Worm (Caenorhabditis elegans) whole organism, L1 larva: ENCODE results near the gene srh-35.

ENCODE experiments used
- C04F5.9 ChIP-seq: sonication (generic microtip); optimal IDR thresholded peaks from 2 replicates; lab custom pipeline; 2016; ENCODE audit warnings: missing genetic modification characterization, missing compliant biosample characterization
- C16A3.4 ChIP-seq: fragments of 150-350 bp; optimal IDR thresholded peaks from 2 replicates; lab custom pipeline; 2014; ENCODE audit warnings: missing biosample characterization, missing genetic modification characterization
- F16B12.6 ChIP-seq: fragments of 150-350 bp; optimal IDR thresholded peaks from 2 replicates; lab custom pipeline; 2014; ENCODE audit warnings: missing biosample characterization, missing genetic modification characterization
- Y116A8C.19 ChIP-seq: sonication (generic microtip); optimal IDR thresholded peaks from 2 replicates; lab custom pipeline; 2016; ENCODE audit warnings: missing compliant biosample characterization, missing genetic modification characterization, borderline replicate concordance
- aha-1 ChIP-seq: fragments of 150-350 bp; optimal IDR thresholded peaks from 2 replicates; lab custom pipeline; 2014; ENCODE audit warnings: missing biosample characterization, missing genetic modification characterization
- ceh-63 ChIP-seq: fragments of 200-800 bp; sonication (Bioruptor generic); optimal IDR thresholded peaks from 2 replicates; lab custom pipeline; 2018; ENCODE audit warnings: mild to moderate bottlenecking, missing genetic modification characterization, missing compliant biosample characterization
- ceh-8 ChIP-seq: fragments of 200-800 bp; sonication (Bioruptor generic); optimal IDR thresholded peaks from 2 replicates; lab custom pipeline; 2018; ENCODE audit warnings: mild to moderate bottlenecking, missing genetic modification characterization, moderate library complexity, missing compliant biosample characterization
- ceh-82 ChIP-seq, 3 experiments: fragments of 150-350 bp in 1 of 3; sonication (generic microtip) in 2 of 3; optimal IDR thresholded peaks; 2 replicates each; lab custom pipeline; 2014 to 2017; ENCODE audit warnings: missing biosample characterization in 3 of 3, missing genetic modification characterization in 3 of 3
- ceh-88 ChIP-seq: fragments of 200-800 bp; sonication (Bioruptor generic); IDR thresholded peaks from 2 replicates; pipeline ENCODE4 v1.3.6; 2022; ENCODE audit warnings: missing genetic modification characterization, missing compliant biosample characterization
- dpl-1 ChIP-seq, 3 experiments: fragments of 150-350 bp in 2 of 3; sonication (generic microtip) in 1 of 3; optimal IDR thresholded peaks; 2 replicates each; lab custom pipeline; 2014 to 2017; ENCODE audit warnings: missing biosample characterization in 3 of 3, missing genetic modification characterization in 3 of 3, missing genetic modification reagents in 3 of 3
- efl-1 ChIP-seq, 4 experiments: fragments of 150-350 bp; optimal IDR thresholded peaks in 3 of 4; peaks in 1 of 4; 1 replicate in 1 of 4; 2 replicates in 3 of 4; lab custom pipeline; 2014; ENCODE audit warnings: missing biosample characterization in 2 of 4, missing genetic modification characterization in 2 of 4, missing genetic modification reagents in 2 of 4
- egl-13 ChIP-seq: sonication (generic microtip); optimal IDR thresholded peaks from 2 replicates; lab custom pipeline; 2016; ENCODE audit warnings: missing genotype, missing genetic modification reagents, missing genetic modification characterization, missing compliant biosample characterization
- egl-27 ChIP-seq, 2 experiments: fragments of 150-350 bp in 1 of 2; sonication (generic microtip); optimal IDR thresholded peaks; 3 replicates each; lab custom pipeline; 2017 to 2018; ENCODE audit warnings: missing biosample characterization in 2 of 2, missing genetic modification characterization in 2 of 2, missing genetic modification reagents in 2 of 2
- elt-3 ChIP-seq, 6 experiments: fragments of 150-350 bp in 1 of 6; sonication (generic microtip); optimal IDR thresholded peaks; 2 replicates each; lab custom pipeline; 2017 to 2018; ENCODE audit warnings: missing biosample characterization in 6 of 6, missing genetic modification characterization in 6 of 6, inconsistent platforms in 1 of 6
- ets-5 ChIP-seq: fragments of 200-800 bp; sonication (Bioruptor generic); IDR thresholded peaks from 2 replicates; pipeline ENCODE4 v1.3.6; 2022; ENCODE audit warnings: missing genetic modification characterization, missing compliant biosample characterization
- fkh-10 ChIP-seq: sonication (generic microtip); optimal IDR thresholded peaks from 2 replicates; lab custom pipeline; 2017; ENCODE audit warnings: missing biosample characterization, missing genetic modification reagents, missing genetic modification characterization
- fkh-8 ChIP-seq: sonication (generic microtip); optimal IDR thresholded peaks from 2 replicates; lab custom pipeline; 2016; ENCODE audit warnings: mild to moderate bottlenecking, missing genetic modification characterization, missing compliant biosample characterization
- fos-1 ChIP-seq: fragments of 150-350 bp; optimal IDR thresholded peaks from 2 replicates; lab custom pipeline; 2014; ENCODE audit warnings: missing biosample characterization, missing genetic modification characterization
- grh-1 ChIP-seq: fragments of 200-800 bp; sonication (Bioruptor generic); IDR thresholded peaks from 2 replicates; pipeline ENCODE4 v1.3.6; 2022; ENCODE audit warnings: missing genetic modification reagents, missing genetic modification characterization, missing compliant biosample characterization
- hlh-4 ChIP-seq: sonication (generic microtip); optimal IDR thresholded peaks from 2 replicates; lab custom pipeline; 2016; ENCODE audit warnings: mild to moderate bottlenecking, missing genetic modification characterization, missing compliant biosample characterization
- hpl-2 ChIP-seq: fragments of 150-350 bp; optimal IDR thresholded peaks from 2 replicates; lab custom pipeline; 2014; ENCODE audit warnings: missing biosample characterization, missing genetic modification reagents, missing genetic modification characterization
- isw-1 ChIP-seq: fragments of 200-800 bp; sonication (Bioruptor generic); IDR thresholded peaks from 2 replicates; pipeline ENCODE4 v1.3.6; 2022; ENCODE audit warnings: missing genetic modification characterization, missing compliant biosample characterization
- jun-1 ChIP-seq: fragments of 150-350 bp; optimal IDR thresholded peaks from 2 replicates; lab custom pipeline; 2014; ENCODE audit warnings: missing biosample characterization, missing genetic modification reagents, missing genetic modification characterization
- lin-14 ChIP-seq: fragments of 200-800 bp; sonication (Bioruptor generic); optimal IDR thresholded peaks from 2 replicates; lab custom pipeline; 2018; ENCODE audit warnings: mild to moderate bottlenecking, missing genetic modification characterization, moderate library complexity, missing compliant biosample characterization
- lin-35 ChIP-seq, 2 experiments: fragments of 150-350 bp; optimal IDR thresholded peaks; 2 replicates each; lab custom pipeline; 2014; ENCODE audit warnings: missing biosample characterization in 2 of 2, missing genetic modification characterization in 2 of 2, missing genetic modification reagents in 2 of 2
- lsy-2 ChIP-seq, 2 experiments: fragments of 150-350 bp; optimal IDR thresholded peaks; 2 replicates each; lab custom pipeline; 2014; ENCODE audit warnings: missing biosample characterization in 2 of 2, missing genetic modification characterization in 2 of 2
- mab-9 ChIP-seq: fragments of 200-800 bp; sonication (Bioruptor generic); IDR thresholded peaks from 2 replicates; pipeline ENCODE4 v1.3.6; 2022; ENCODE audit warnings: missing genetic modification reagents, missing genetic modification characterization, missing compliant biosample characterization
- nhr-237 ChIP-seq: fragments of 150-350 bp; optimal IDR thresholded peaks from 2 replicates; lab custom pipeline; 2014; ENCODE audit warnings: missing biosample characterization, missing genetic modification characterization
- nhr-28 ChIP-seq: fragments of 150-350 bp; optimal IDR thresholded peaks from 2 replicates; lab custom pipeline; 2014; ENCODE audit warnings: missing biosample characterization, missing genetic modification characterization
- nhr-77 ChIP-seq: fragments of 150-350 bp; optimal IDR thresholded peaks from 2 replicates; lab custom pipeline; 2014; ENCODE audit warnings: missing biosample characterization, missing genetic modification characterization
- nhr-90 ChIP-seq: sonication (generic microtip); optimal IDR thresholded peaks from 2 replicates; lab custom pipeline; 2016; ENCODE audit warnings: mild to moderate bottlenecking, missing genetic modification characterization, missing compliant biosample characterization; ENCODE audit not compliant: poor library complexity
- pag-3 ChIP-seq: sonication (generic microtip); optimal IDR thresholded peaks from 2 replicates; lab custom pipeline; 2017; ENCODE audit warnings: missing genetic modification characterization, mild to moderate bottlenecking, missing compliant biosample characterization, antibody characterized with exemption, borderline replicate concordance; ENCODE audit not compliant: insufficient read depth
- rnt-1 ChIP-seq: sonication (generic microtip); optimal IDR thresholded peaks from 2 replicates; lab custom pipeline; 2016; ENCODE audit warnings: mild to moderate bottlenecking, missing genetic modification characterization, moderate library complexity, missing compliant biosample characterization
- skn-1 ChIP-seq: fragments of 150-350 bp; optimal IDR thresholded peaks from 2 replicates; lab custom pipeline; 2014; ENCODE audit warnings: missing biosample characterization, missing genetic modification characterization
- snpc-4 ChIP-seq: fragments of 150-350 bp; optimal IDR thresholded peaks from 2 replicates; lab custom pipeline; 2014; ENCODE audit warnings: missing biosample characterization, missing genetic modification characterization
- snu-23 ChIP-seq: sonication (generic microtip); optimal IDR thresholded peaks from 2 replicates; lab custom pipeline; 2016; ENCODE audit warnings: missing genetic modification characterization, missing compliant biosample characterization
- sptf-1 ChIP-seq: fragments of 150-350 bp; optimal IDR thresholded peaks from 2 replicates; lab custom pipeline; 2014; ENCODE audit warnings: missing biosample characterization, missing genetic modification characterization
- sup-37 ChIP-seq: fragments of 200-800 bp; sonication (Bioruptor generic); optimal IDR thresholded peaks from 2 replicates; lab custom pipeline; 2018; ENCODE audit warnings: mild to moderate bottlenecking, missing genetic modification characterization, missing compliant biosample characterization
- tbx-2 ChIP-seq: sonication (generic microtip); optimal IDR thresholded peaks from 2 replicates; lab custom pipeline; 2016; ENCODE audit warnings: missing genetic modification characterization, missing compliant biosample characterization
- unc-130 ChIP-seq: fragments of 150-350 bp; optimal IDR thresholded peaks from 2 replicates; lab custom pipeline; 2017; ENCODE audit warnings: missing biosample characterization, missing genetic modification characterization, inconsistent platforms
- unc-86 ChIP-seq: sonication (generic microtip); optimal IDR thresholded peaks from 2 replicates; lab custom pipeline; 2016; ENCODE audit warnings: missing genetic modification characterization, missing compliant biosample characterization
- unc-98 ChIP-seq: fragments of 200-800 bp; sonication (Bioruptor generic); IDR thresholded peaks from 2 replicates; pipeline ENCODE4 v1.3.6; 2022; ENCODE audit warnings: missing genetic modification characterization, missing compliant biosample characterization
- ztf-4 ChIP-seq: fragments of 150-350 bp; optimal IDR thresholded peaks from 2 replicates; lab custom pipeline; 2014; ENCODE audit warnings: missing biosample characterization, missing genetic modification characterization

The srh-35 gene

DNA sequence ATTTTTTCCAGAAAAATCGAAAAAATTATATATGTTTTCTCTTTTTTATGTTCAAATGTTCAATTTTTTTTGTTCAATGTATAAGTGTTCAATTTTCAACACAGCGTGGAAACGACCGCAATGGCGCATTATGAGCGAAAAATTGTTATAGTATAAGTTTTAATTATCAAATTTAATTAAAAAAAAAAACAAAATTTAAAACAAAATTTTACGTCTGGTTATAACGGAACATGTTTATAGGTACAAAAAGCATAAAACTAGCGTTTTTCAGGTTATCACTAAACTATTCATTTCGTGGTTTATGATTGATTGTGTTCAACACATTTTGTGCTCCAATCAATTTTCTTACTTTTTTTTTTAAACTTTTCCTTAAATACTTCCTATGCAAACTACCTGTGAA is 40.3 kb upstream of the srh-35 start, which contains the start of gene nhr-106:
Gene nhr-106 (plus strand): TSS at position 301 of the 400 bp plus-strand sequence.
- TF ChIP-seq fos-1 (tag; lab: Kevin White, UChicago) (no peak), grh-1 (GFP tag; lab: Robert Waterston, UW) (no peak), ceh-8 (GFP tag; lab: Kevin White, UChicago) (no peak), dpl-1 (GFP tag; optimal IDR thresholded peaks at IDR 0.05; lab: Kevin White, UChicago) (no peak), unc-86 (tag; lab: Kevin White, UChicago) (no peak), hpl-2 (GFP tag; lab: Kevin White, UChicago) (no peak), egl-27 (tag; optimal IDR thresholded peaks at IDR 0.05; lab: Kevin White, UChicago) (no peak), Y116A8C.19 (tag; lab: Kevin White, UChicago) (no peak), sptf-1 (tag; lab: Kevin White, UChicago) (no peak), fkh-8 (tag; lab: Kevin White, UChicago) (no peak), rnt-1 (tag; lab: Kevin White, UChicago) (no peak), C16A3.4 (tag; lab: Kevin White, UChicago) (no peak)

DNA sequence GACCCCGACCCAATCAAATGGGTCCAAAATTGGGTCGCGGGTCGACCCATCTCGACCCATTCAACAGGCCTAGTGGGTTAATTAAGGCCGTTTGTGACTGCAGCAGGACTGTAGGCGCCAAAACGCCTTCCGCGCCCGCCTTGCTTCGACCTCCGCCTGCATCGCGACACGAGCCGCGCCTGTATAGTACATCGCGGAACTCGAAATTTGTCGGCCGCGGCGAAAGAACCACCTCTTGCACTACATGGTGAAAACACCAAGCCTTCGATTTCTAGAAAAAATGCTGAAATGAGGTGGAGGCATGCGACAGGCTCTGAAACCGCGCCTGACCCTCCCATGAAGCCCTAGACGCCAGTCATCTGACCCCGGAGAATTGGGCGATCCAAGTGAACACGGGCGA is 39.0 kb upstream of the srh-35 start:
- TF ChIP-seq unc-86 (tag; lab: Kevin White, UChicago) (no peak), mab-9 (GFP tag; lab: Robert Waterston, UW) (no peak)

DNA sequence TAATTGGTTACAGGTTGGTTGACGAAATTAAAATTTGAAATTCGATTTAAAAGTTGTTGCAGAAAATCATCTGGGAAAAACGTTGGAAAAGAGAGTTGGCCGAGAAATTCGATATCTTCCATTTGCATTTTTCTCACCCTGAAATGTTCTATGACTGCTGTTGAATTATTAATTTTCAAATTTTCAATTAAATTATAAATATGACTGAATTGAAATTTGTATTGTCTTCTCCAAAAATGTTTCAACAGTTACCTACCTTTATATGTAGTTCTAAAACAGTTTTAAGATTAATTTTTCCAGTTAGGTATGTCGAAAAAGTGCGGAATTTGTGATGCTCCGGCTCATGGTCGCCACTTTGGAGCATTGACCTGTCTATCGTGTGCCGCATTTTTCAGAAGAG is 37.7 kb upstream of the srh-35 start, which contains the start of gene nhr-211:
Gene nhr-211 (plus strand): TSS at position 301 of the 400 bp plus-strand sequence.
- TF ChIP-seq lin-35 (GFP tag; optimal IDR thresholded peaks at IDR 0.05; lab: Kevin White, UChicago) (no peak), hlh-4 (tag; lab: Kevin White, UChicago) (no peak), jun-1 (no peak), fkh-8 (tag; lab: Kevin White, UChicago) (no peak), efl-1 (optimal IDR thresholded peaks at IDR 0.05; lab: Kevin White, UChicago) (no peak), efl-1 (GFP tag; optimal IDR thresholded peaks at IDR 0.05 in 1 of 2; lab: Kevin White, UChicago) (no peak), pag-3 (no peak), egl-13 (tag; lab: Kevin White, UChicago) (no peak), fkh-10 (GFP tag; lab: Kevin White, UChicago) (no peak), ceh-88 (GFP tag; lab: Robert Waterston, UW) (no peak)

DNA sequence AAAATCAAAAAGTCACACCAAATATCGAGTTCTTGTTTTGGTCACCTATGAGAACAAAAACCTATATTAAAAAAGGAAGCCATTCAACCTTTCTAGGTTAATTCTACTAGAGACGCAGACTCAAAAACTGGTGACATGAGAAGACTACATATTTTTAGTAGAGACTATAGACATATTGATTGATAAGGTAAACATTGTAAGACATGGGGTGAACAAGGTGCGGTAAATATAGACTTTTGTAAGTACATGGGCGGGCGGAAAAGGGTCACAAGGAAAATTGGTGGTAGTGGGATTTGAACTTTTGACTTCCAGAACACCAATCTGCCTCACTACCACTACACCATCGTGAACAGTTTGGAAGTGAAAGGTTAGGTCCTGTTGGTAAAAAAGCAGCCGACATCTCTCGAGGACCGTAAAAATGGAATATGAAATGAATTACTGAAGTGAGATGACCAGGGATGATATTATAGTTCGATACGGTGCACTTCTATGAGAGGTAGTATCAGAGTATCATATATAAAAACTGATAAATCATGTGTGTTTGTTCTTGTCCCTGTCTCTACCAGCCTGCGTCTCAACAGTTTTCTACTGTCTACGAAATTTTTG is 35.4 kb upstream of the srh-35 start, which contains the start of gene nhr-212:
Gene nhr-212 (plus strand): TSS at position 573 of the 606 bp plus-strand sequence.
- TF ChIP-seq F16B12.6 (no peak), nhr-237 (tag; lab: Kevin White, UChicago) (no peak), lin-35 (GFP tag; optimal IDR thresholded peaks at IDR 0.05; lab: Kevin White, UChicago) (peak in 1 of 2 experiments; percentile 53), jun-1 (no peak), isw-1 (GFP tag; lab: Robert Waterston, UW) (no peak), ceh-63 (GFP tag; lab: Kevin White, UChicago) (no peak), elt-3 (tag; optimal IDR thresholded peaks at IDR 0.05; lab: Kevin White, UChicago) (no peak), ceh-8 (GFP tag; lab: Kevin White, UChicago) (no peak), lsy-2 (tag; optimal IDR thresholded peaks at IDR 0.05; lab: Kevin White, UChicago) (peak in 1 of 2 experiments; percentile 3), snpc-4 (tag; lab: Kevin White, UChicago) (peak; percentile 86), fkh-8 (tag; lab: Kevin White, UChicago) (no peak), efl-1 (optimal IDR thresholded peaks at IDR 0.05; lab: Kevin White, UChicago) (no peak), efl-1 (GFP tag; optimal IDR thresholded peaks at IDR 0.05 in 1 of 2; lab: Kevin White, UChicago) (peak in 1 of 2 experiments; percentile 71), tbx-2 (tag; lab: Kevin White, UChicago) (peak; percentile 9), skn-1 (tag; lab: Kevin White, UChicago) (no peak), nhr-77 (tag; lab: Kevin White, UChicago) (peak; percentile 57), ets-5 (no peak), ztf-4 (tag; lab: Kevin White, UChicago) (no peak), C04F5.9 (tag; lab: Kevin White, UChicago) (no peak), nhr-28 (tag; lab: Kevin White, UChicago) (no peak), dpl-1 (GFP tag; optimal IDR thresholded peaks at IDR 0.05; lab: Kevin White, UChicago) (no peak), nhr-90 (peak; percentile 10), unc-98 (no peak), fos-1 (tag; lab: Kevin White, UChicago) (no peak), mab-9 (GFP tag; lab: Robert Waterston, UW) (no peak), ceh-88 (GFP tag; lab: Robert Waterston, UW) (no peak), sup-37 (GFP tag; lab: Kevin White, UChicago) (no peak), aha-1 (no peak), unc-130 (tag; lab: Kevin White, UChicago) (no peak), C16A3.4 (tag; lab: Kevin White, UChicago) (no peak), ceh-82 (tag; optimal IDR thresholded peaks at IDR 0.05; lab: Kevin White, UChicago) (no peak), lin-14 (peak; percentile 73), egl-27 (tag; optimal IDR thresholded peaks at IDR 0.05; lab: Kevin White, UChicago) (no peak), snu-23 (GFP tag; lab: Kevin White, UChicago) (peak; percentile 18)
